Fruit fly (Drosophila melanogaster) whole organism: Measurements from ENCODE around the gene CG13116.

Experiments
- psq ChIP-seq: fragments of >200 bp; optimal IDR thresholded peaks from 2 replicates; lab custom pipeline; 2017
- usp ChIP-seq: fragments of >200 bp; optimal IDR thresholded peaks from 2 replicates; lab custom pipeline; 2017; ENCODE audit warnings: missing biosample characterization, missing genetic modification characterization, mixed read lengths

DNA sequence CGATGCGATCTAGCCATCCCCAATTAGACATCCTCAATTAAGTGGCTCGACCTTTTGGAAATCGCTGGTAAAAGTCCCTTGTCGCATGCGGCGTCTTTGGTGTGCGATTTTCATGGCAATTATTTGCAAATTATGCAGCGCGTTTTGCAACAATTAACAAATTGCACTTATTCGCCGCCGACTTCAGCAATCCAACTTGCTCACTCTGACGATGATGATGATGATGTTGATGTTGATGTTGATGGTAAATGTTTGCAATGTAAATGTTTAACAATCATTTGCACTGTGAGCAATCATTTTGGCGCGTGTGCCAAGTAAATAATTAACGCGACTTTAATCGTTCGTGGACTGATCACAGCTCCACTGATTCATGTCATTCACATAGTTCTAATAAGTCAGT lies 4.4 kb downstream of the CG13116 start:
- TF ChIP-seq usp (no peak), psq (lab: Kevin White, UChicago) (no peak)
